Fruit fly (Drosophila melanogaster) whole organism, prepupa: ENCODE measurements around the gene CG31560.

Experiments used
- CG10631 ChIP-seq: fragments of 200-800 bp; sonication (Bioruptor generic); optimal IDR thresholded peaks from 2 replicates; lab custom pipeline; 2016; ENCODE audit warnings: missing biosample characterization, missing genetic modification characterization
- CG10669 ChIP-seq: fragments of 200-800 bp; sonication (Bioruptor generic); optimal IDR thresholded peaks from 3 replicates; lab custom pipeline; 2018; ENCODE audit warnings: missing biosample characterization, mild to moderate bottlenecking, missing genetic modification characterization, moderate library complexity
- CG11762 ChIP-seq: fragments of 200-800 bp; sonication (Bioruptor generic); optimal IDR thresholded peaks from 3 replicates; lab custom pipeline; 2016; ENCODE audit warnings: missing biosample characterization, missing genetic modification characterization; ENCODE audit not compliant: insufficient read depth
- CG11902 ChIP-seq: fragments of 200-800 bp; sonication (Bioruptor generic); optimal IDR thresholded peaks from 3 replicates; lab custom pipeline; 2016; ENCODE audit warnings: missing biosample characterization, missing genetic modification characterization
- CG15336 ChIP-seq: fragments of 200-800 bp; sonication (Bioruptor generic); IDR thresholded peaks from 2 replicates; pipeline ENCODE4 v1.3.6; 2022; ENCODE audit warnings: missing biosample characterization, missing genetic modification characterization
- CG1621 ChIP-seq: fragments of 200-800 bp; sonication (Bioruptor generic); optimal IDR thresholded peaks from 3 replicates; lab custom pipeline; 2018; ENCODE audit warnings: missing biosample characterization, mild to moderate bottlenecking, missing genetic modification characterization
- CG16779 ChIP-seq: fragments of 200-800 bp; sonication (Bioruptor generic); optimal IDR thresholded peaks from 3 replicates; lab custom pipeline; 2017; ENCODE audit warnings: missing biosample characterization, mild to moderate bottlenecking, missing genetic modification characterization
- CG31627 ChIP-seq: fragments of 200-800 bp; sonication (Bioruptor generic); optimal IDR thresholded peaks from 3 replicates; lab custom pipeline; 2016; ENCODE audit warnings: missing biosample characterization, missing genetic modification characterization
- CG32006 ChIP-seq: fragments of 200-800 bp; sonication (Bioruptor generic); optimal IDR thresholded peaks from 3 replicates; lab custom pipeline; 2017; ENCODE audit warnings: missing biosample characterization, mild to moderate bottlenecking, missing genetic modification characterization
- CG34406 ChIP-seq: fragments of 200-800 bp; sonication (Bioruptor generic); optimal IDR thresholded peaks from 3 replicates; lab custom pipeline; 2016; ENCODE audit warnings: missing biosample characterization, missing genetic modification characterization
- CG3919 ChIP-seq: fragments of 200-800 bp; sonication (Bioruptor generic); optimal IDR thresholded peaks from 3 replicates; lab custom pipeline; 2016; ENCODE audit warnings: missing biosample characterization, missing genetic modification characterization
- CG4318 ChIP-seq: fragments of 200-800 bp; sonication (Bioruptor generic); optimal IDR thresholded peaks from 3 replicates; lab custom pipeline; 2017; ENCODE audit warnings: missing biosample characterization, mild to moderate bottlenecking, missing genetic modification characterization
- CG6276 ChIP-seq: fragments of 200-800 bp; sonication (Bioruptor generic); optimal IDR thresholded peaks from 2 replicates; lab custom pipeline; 2017; ENCODE audit warnings: missing biosample characterization, mild to moderate bottlenecking, missing genetic modification characterization
- CG6792 ChIP-seq: fragments of 200-800 bp; sonication (Bioruptor generic); optimal IDR thresholded peaks from 3 replicates; lab custom pipeline; 2016; ENCODE audit warnings: missing biosample characterization, missing genetic modification characterization
- CG6854 ChIP-seq: fragments of 200-800 bp; sonication (Bioruptor generic); optimal IDR thresholded peaks from 2 replicates; lab custom pipeline; 2017; ENCODE audit warnings: missing biosample characterization, mild to moderate bottlenecking, missing genetic modification characterization
- CG7368 ChIP-seq: fragments of 200-800 bp; sonication (Bioruptor generic); optimal IDR thresholded peaks from 3 replicates; lab custom pipeline; 2016; ENCODE audit warnings: missing biosample characterization, missing genetic modification characterization
- CG8119 ChIP-seq: fragments of 200-800 bp; sonication (Bioruptor generic); IDR thresholded peaks from 3 replicates; pipeline ENCODE4 v1.3.6; 2022; ENCODE audit warnings: missing biosample characterization, missing genetic modification characterization
- CG8319 ChIP-seq: fragments of 200-800 bp; sonication (Bioruptor generic); optimal IDR thresholded peaks from 3 replicates; lab custom pipeline; 2016; ENCODE audit warnings: missing biosample characterization, missing genetic modification characterization
- Eip78C ChIP-seq: fragments of 200-800 bp; sonication (Bioruptor generic); peaks from one replicate; lab custom pipeline; 2016; ENCODE audit warnings: missing biosample characterization, missing genetic modification characterization
- Eip93F ChIP-seq: fragments of 200-800 bp; sonication (Bioruptor generic); optimal IDR thresholded peaks from 2 replicates; lab custom pipeline; 2016; ENCODE audit warnings: missing biosample characterization, mild to moderate bottlenecking, missing genetic modification characterization
- Ets21C ChIP-seq: fragments of 200-800 bp; sonication (Bioruptor generic); optimal IDR thresholded peaks from 3 replicates; lab custom pipeline; 2016; ENCODE audit warnings: missing biosample characterization, missing genetic modification characterization
- Ets96B ChIP-seq: fragments of 200-800 bp; optimal IDR thresholded peaks from 2 replicates; lab custom pipeline; 2019; ENCODE audit warnings: missing biosample characterization, mild to moderate bottlenecking, missing genetic modification characterization, moderate library complexity
- Hr38 ChIP-seq: sonication (Bioruptor generic); optimal IDR thresholded peaks from 2 replicates; lab custom pipeline; 2016; ENCODE audit warnings: missing biosample characterization, missing genetic modification characterization
- Hr39 ChIP-seq: fragments of 200-800 bp; sonication (Bioruptor generic); optimal IDR thresholded peaks from 2 replicates; lab custom pipeline; 2016; ENCODE audit warnings: missing biosample characterization, missing genetic modification characterization
- Hr4 ChIP-seq: fragments of 200-800 bp; sonication (Bioruptor generic); optimal IDR thresholded peaks from 3 replicates; lab custom pipeline; 2016; ENCODE audit warnings: missing biosample characterization, missing genetic modification characterization
- Lpt ChIP-seq: fragments of 200-800 bp; sonication (Bioruptor generic); optimal IDR thresholded peaks from 3 replicates; lab custom pipeline; 2016; ENCODE audit warnings: missing biosample characterization, missing genetic modification characterization
- OdsH ChIP-seq: fragments of 200-800 bp; sonication (Bioruptor generic); optimal IDR thresholded peaks from 3 replicates; lab custom pipeline; 2016; ENCODE audit warnings: missing biosample characterization, missing genetic modification characterization
- Smox ChIP-seq: fragments of 200-800 bp; sonication (Bioruptor generic); optimal IDR thresholded peaks from 3 replicates; lab custom pipeline; 2016; ENCODE audit warnings: missing biosample characterization, missing genetic modification characterization
- Sox102F ChIP-seq: fragments of 200-800 bp; sonication (Bioruptor generic); optimal IDR thresholded peaks from 2 replicates; lab custom pipeline; 2016; ENCODE audit warnings: missing biosample characterization, mild to moderate bottlenecking, missing genetic modification characterization
- Sox14 ChIP-seq: fragments of 200-800 bp; sonication (Bioruptor generic); optimal IDR thresholded peaks from 3 replicates; lab custom pipeline; 2016; ENCODE audit warnings: missing biosample characterization, missing genetic modification characterization
- Sox15 ChIP-seq: fragments of 200-800 bp; sonication (Bioruptor generic); optimal IDR thresholded peaks from 3 replicates; lab custom pipeline; 2016; ENCODE audit warnings: missing biosample characterization, missing genetic modification characterization
- achi ChIP-seq: fragments of 200-800 bp; sonication (Bioruptor generic); optimal IDR thresholded peaks from 3 replicates; lab custom pipeline; 2016; ENCODE audit warnings: missing biosample characterization, missing genetic modification characterization
- esn ChIP-seq: fragments of 200-800 bp; sonication (Bioruptor generic); optimal IDR thresholded peaks from 2 replicates; lab custom pipeline; 2016; ENCODE audit warnings: missing biosample characterization, mild to moderate bottlenecking, missing genetic modification characterization, moderate library complexity
- fd59A ChIP-seq: fragments of 200-800 bp; sonication (Bioruptor generic); optimal IDR thresholded peaks from 2 replicates; lab custom pipeline; 2017; ENCODE audit warnings: missing biosample characterization, mild to moderate bottlenecking, missing genetic modification characterization, missing genetic modification reagents
- fkh ChIP-seq: fragments of 200-800 bp; sonication (Bioruptor generic); optimal IDR thresholded peaks from 3 replicates; lab custom pipeline; 2017; ENCODE audit warnings: missing biosample characterization, mild to moderate bottlenecking, missing genetic modification characterization, moderate library complexity
- lz ChIP-seq: fragments of 200-800 bp; sonication (Bioruptor generic); optimal IDR thresholded peaks from 3 replicates; lab custom pipeline; 2016; ENCODE audit warnings: missing biosample characterization, missing genetic modification characterization
- pdm3 ChIP-seq: fragments of 200-800 bp; sonication (Bioruptor generic); optimal IDR thresholded peaks from 3 replicates; lab custom pipeline; 2016; ENCODE audit warnings: missing biosample characterization, missing genetic modification characterization
- salr ChIP-seq, 2 experiments: fragments of 200-800 bp; sonication (Bioruptor generic); optimal IDR thresholded peaks; 3 replicates each; lab custom pipeline; 2016 to 2018; ENCODE audit warnings: missing biosample characterization in 2 of 2, missing genetic modification characterization in 2 of 2, mild to moderate bottlenecking in 1 of 2
- spab ChIP-seq: fragments of 200-800 bp; sonication (Bioruptor generic); optimal IDR thresholded peaks from 2 replicates; lab custom pipeline; 2017; ENCODE audit warnings: missing biosample characterization, mild to moderate bottlenecking, missing genetic modification characterization, missing genetic modification reagents
- ss ChIP-seq, 2 experiments: fragments of 200-800 bp; sonication (Bioruptor generic); optimal IDR thresholded peaks; 2 replicates in 1 of 2; 3 replicates in 1 of 2; lab custom pipeline; 2017 to 2018; ENCODE audit warnings: mild to moderate bottlenecking in 2 of 2, missing biosample characterization in 2 of 2, missing genetic modification characterization in 2 of 2, moderate library complexity in 1 of 2
- svp ChIP-seq: fragments of 200-800 bp; sonication (Bioruptor generic); peaks from one replicate; lab custom pipeline; 2016; ENCODE audit warnings: missing biosample characterization, missing genetic modification characterization
- topi ChIP-seq: fragments of 200-800 bp; sonication (Bioruptor generic); optimal IDR thresholded peaks from 3 replicates; lab custom pipeline; 2016; ENCODE audit warnings: missing biosample characterization, missing genetic modification characterization
- vri ChIP-seq: fragments of 200-800 bp; sonication (Bioruptor generic); optimal IDR thresholded peaks from 3 replicates; lab custom pipeline; 2016; ENCODE audit warnings: missing biosample characterization, mild to moderate bottlenecking, missing genetic modification characterization

CG31560 gene

DNA sequence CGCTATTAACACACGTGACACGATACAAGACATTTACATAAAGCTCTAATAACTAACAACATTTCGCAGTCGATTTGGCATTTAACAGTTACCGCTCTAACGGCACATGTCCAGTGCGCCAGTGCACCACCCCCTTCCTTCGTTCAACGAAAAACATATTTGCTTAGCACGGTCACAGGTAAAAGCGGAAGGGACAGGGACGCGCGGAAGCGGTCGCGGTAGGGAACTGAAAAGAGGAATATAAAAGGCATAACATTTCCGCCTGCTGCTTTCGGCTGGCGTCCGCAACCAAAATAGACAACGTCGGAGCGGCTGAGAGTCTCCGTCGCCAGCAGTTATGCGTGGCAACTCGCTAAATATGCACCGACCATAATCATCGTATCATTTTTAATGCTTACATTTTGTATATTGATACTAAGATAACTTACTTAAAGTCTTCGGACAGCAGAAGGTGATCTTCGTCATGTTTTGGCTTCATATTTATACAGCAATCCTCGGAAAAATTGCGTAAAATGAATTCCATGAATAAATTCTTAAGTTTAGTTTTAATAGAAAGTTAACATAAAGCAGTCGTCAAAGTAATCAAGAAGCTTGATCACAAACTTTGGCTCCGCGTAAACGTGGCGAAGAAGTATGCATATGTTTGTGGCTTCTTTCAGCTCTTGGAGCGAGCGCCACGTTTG, 42.1 kb downstream of the CG31560 start (continued):
- TF ChIP-seq salr (GFP tag; optimal IDR thresholded peaks at IDR 0.05; lab: Kevin White, UChicago) (peak in 1 of 2 experiments; percentile 54), ss (GFP tag; optimal IDR thresholded peaks at IDR 0.05; lab: Kevin White, UChicago) (no peak), vri (GFP tag; lab: Kevin White, UChicago) (no peak), spab (no peak), CG8319 (GFP tag; lab: Kevin White, UChicago) (no peak), CG11762 (GFP tag; lab: Kevin White, UChicago) (no peak), svp (GFP tag; lab: Kevin White, UChicago) (no peak), Hr39 (GFP tag; lab: Kevin White, UChicago) (peak; percentile 9), Smox (GFP tag; lab: Kevin White, UChicago) (no peak), topi (no peak), achi (peak; percentile 39), CG8119 (GFP tag; lab: Robert Waterston, UW) (peak; percentile 69), CG16779 (tag; lab: Kevin White, UChicago) (peak; percentile 5), Ets21C (GFP tag; lab: Kevin White, UChicago) (no peak), lz (GFP tag; lab: Kevin White, UChicago) (no peak), Eip93F (no peak), Sox14 (GFP tag; lab: Kevin White, UChicago) (peak; percentile 34), CG6854 (GFP tag; lab: Kevin White, UChicago) (no peak)

DNA sequence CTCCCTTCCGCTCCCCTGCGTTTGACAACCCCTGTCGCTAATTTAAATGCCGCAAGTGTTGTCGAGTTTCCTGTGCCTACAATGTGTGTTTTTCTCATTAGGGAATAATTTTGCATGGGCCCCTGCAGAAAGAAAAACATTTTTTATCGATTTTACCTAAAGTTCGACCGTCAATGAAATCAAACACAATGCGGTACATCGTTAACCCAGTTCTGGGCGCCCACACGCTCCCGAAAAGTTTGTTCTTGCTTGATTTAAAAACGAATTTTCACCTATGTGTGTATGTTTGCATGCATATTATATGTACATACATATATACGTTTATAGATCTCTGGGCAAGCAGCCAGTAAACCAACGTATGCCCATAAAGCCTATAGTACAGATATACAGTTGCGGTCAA, 42.7 kb downstream of the CG31560 start:
- TF ChIP-seq Sox14 (GFP tag; lab: Kevin White, UChicago) (no peak), Sox15 (no peak), CG34406 (GFP tag; lab: Kevin White, UChicago) (no peak), CG15336 (GFP tag; lab: Robert Waterston, UW) (no peak), CG4318 (GFP tag; lab: Kevin White, UChicago) (no peak), esn (no peak), pdm3 (GFP tag; lab: Kevin White, UChicago) (no peak), Ets96B (tag; lab: Kevin White, UChicago) (no peak), ss (GFP tag; optimal IDR thresholded peaks at IDR 0.05; lab: Kevin White, UChicago) (no peak)

DNA sequence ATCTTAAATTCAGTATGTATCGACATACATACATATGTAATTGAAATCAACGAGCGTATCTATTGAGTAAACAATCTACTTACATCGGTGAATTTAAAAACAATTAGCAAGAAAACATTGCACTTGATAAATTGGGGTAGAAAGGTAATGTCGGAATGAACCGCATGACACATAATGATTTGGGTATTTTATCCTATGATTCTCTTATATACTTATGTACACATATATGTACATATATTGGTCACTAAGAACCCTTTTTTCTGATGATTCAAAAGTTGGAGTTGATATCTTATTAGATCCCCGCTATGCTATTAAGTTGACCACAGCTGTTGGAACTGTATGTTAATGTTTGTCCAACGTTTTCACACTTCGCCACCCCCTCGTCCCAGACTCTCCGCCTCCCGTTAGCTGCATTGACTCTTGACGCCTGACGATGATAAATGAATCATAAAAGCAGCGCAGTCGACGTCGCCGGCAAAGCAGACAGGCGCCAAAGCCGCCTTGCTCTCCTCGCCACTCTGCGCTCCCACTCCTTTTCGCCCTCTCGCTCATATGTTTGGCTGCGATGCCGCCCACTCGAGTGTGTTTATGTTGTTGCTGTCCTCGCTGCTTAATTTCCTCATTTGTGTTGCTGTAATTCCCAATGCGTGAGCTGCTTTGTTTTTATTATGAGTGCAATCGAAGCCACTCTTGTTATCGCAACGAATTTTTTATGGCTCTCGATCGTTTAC, 43.3 kb downstream of the CG31560 start:
- TF ChIP-seq OdsH, result peak; percentile 57
- peak; percentile 48 for TF ChIP-seq topi
- TF ChIP-seq CG8119 (GFP tag; lab: Robert Waterston, UW), result peak; percentile 56; the same call in 1 of the 3 replicates
- TF ChIP-seq svp (GFP tag; lab: Kevin White, UChicago), result no peak
- TF ChIP-seq CG15336 (GFP tag; lab: Robert Waterston, UW), result peak; percentile 47; the same call in 1 of the 2 replicates
- TF ChIP-seq Ets96B (tag; lab: Kevin White, UChicago), result peak; percentile 39
- peak; percentile 35 for TF ChIP-seq CG10631 (GFP tag; lab: Kevin White, UChicago)
- no peak for TF ChIP-seq CG16779 (tag; lab: Kevin White, UChicago)
- no peak for TF ChIP-seq CG7368
- peak; percentile 20 for TF ChIP-seq CG11762 (GFP tag; lab: Kevin White, UChicago)
- TF ChIP-seq CG6276 (GFP tag; lab: Kevin White, UChicago), result peak; percentile 64
- no peak for TF ChIP-seq Eip93F
- peak; percentile 54 for TF ChIP-seq fd59A (GFP tag; lab: Kevin White, UChicago)
- peak; percentile 37 for TF ChIP-seq achi
- TF ChIP-seq lz (GFP tag; lab: Kevin White, UChicago), result peak; percentile 18
- peak; percentile 7 for TF ChIP-seq Sox102F (GFP tag; lab: Kevin White, UChicago)
- peak; percentile 31 for TF ChIP-seq CG10669 (GFP tag; lab: Kevin White, UChicago)
- no peak for TF ChIP-seq CG11902 (GFP tag; lab: Kevin White, UChicago)
- TF ChIP-seq Eip78C (GFP tag; lab: Kevin White, UChicago), result peak; percentile 88
- TF ChIP-seq Ets21C (GFP tag; lab: Kevin White, UChicago), result no peak
- TF ChIP-seq CG34406 (GFP tag; lab: Kevin White, UChicago), result peak; percentile 22
- TF ChIP-seq vri (GFP tag; lab: Kevin White, UChicago), result no peak
- TF ChIP-seq CG32006 (GFP tag; lab: Kevin White, UChicago), result peak; percentile 80
- TF ChIP-seq CG3919 (GFP tag; lab: Kevin White, UChicago), result no peak
- TF ChIP-seq fkh (GFP tag; lab: Kevin White, UChicago), result peak; percentile 69
- peak; percentile 34 for TF ChIP-seq Lpt
- peak; percentile 27 for TF ChIP-seq CG31627 (GFP tag; lab: Kevin White, UChicago)
- no peak for TF ChIP-seq CG1621 (tag; lab: Kevin White, UChicago)
- TF ChIP-seq CG6792 (GFP tag; lab: Kevin White, UChicago), result peak; percentile 13
- no peak for TF ChIP-seq Sox15
- TF ChIP-seq Hr38 (GFP tag; lab: Kevin White, UChicago), result no peak
- TF ChIP-seq Hr4, result peak; percentile 63
- peak; percentile 37 for TF ChIP-seq spab
